Fruit fly (Drosophila melanogaster) whole organism, embryonic: Measurements from ENCODE around the gene CG4452.

ENCODE experiments used
- CG10267 ChIP-seq: fragments of 200-800 bp; sonication (Bioruptor generic); optimal IDR thresholded peaks from 2 replicates; lab custom pipeline; 2018; ENCODE audit warnings: missing biosample characterization, mild to moderate bottlenecking, missing genetic modification characterization, moderate library complexity
- CG10366 ChIP-seq: fragments of 200-800 bp; sonication (Bioruptor generic); IDR thresholded peaks from 2 replicates; pipeline ENCODE4 v1.3.6; 2022; ENCODE audit warnings: missing biosample characterization, missing genetic modification characterization
- CG12155 ChIP-seq: fragments of 200-800 bp; sonication (Bioruptor generic); optimal IDR thresholded peaks from 3 replicates; lab custom pipeline; 2016; ENCODE audit warnings: missing biosample characterization, missing genetic modification characterization
- CG15696 ChIP-seq: fragments of 200-800 bp; sonication (Bioruptor generic); optimal IDR thresholded peaks from 2 replicates; lab custom pipeline; 2019; ENCODE audit warnings: missing biosample characterization, mild to moderate bottlenecking, missing genetic modification characterization, moderate library complexity
- CG18599 ChIP-seq: fragments of 200-800 bp; sonication (Bioruptor generic); optimal IDR thresholded peaks from 3 replicates; lab custom pipeline; 2017; ENCODE audit warnings: missing biosample characterization, missing genetic modification characterization, mild to moderate bottlenecking, moderate library complexity, missing genetic modification reagents
- CG2120 ChIP-seq: fragments of 200-800 bp; sonication (Bioruptor generic); optimal IDR thresholded peaks from 3 replicates; lab custom pipeline; 2016; ENCODE audit warnings: missing biosample characterization, missing genetic modification characterization
- CG31388 ChIP-seq: fragments of 200-800 bp; sonication (Bioruptor generic); optimal IDR thresholded peaks from 2 replicates; lab custom pipeline; 2016; ENCODE audit warnings: missing biosample characterization, missing genetic modification characterization
- CG32532 ChIP-seq: fragments of 200-800 bp; sonication (Bioruptor generic); IDR thresholded peaks from 2 replicates; pipeline ENCODE4 v1.3.6; 2022; ENCODE audit warnings: missing biosample characterization, missing genetic modification characterization
- CG4328 ChIP-seq: fragments of 200-800 bp; sonication (Bioruptor generic); optimal IDR thresholded peaks from 3 replicates; lab custom pipeline; 2017; ENCODE audit warnings: missing biosample characterization, missing genetic modification reagents, missing genetic modification characterization
- CG4617 ChIP-seq: fragments of 200-800 bp; sonication (Bioruptor generic); optimal IDR thresholded peaks from 3 replicates; lab custom pipeline; 2016; ENCODE audit warnings: missing biosample characterization, missing genetic modification characterization, borderline replicate concordance
- CG7786 ChIP-seq: fragments of 200-800 bp; sonication (Bioruptor generic); optimal IDR thresholded peaks from 2 replicates; lab custom pipeline; 2016; ENCODE audit warnings: missing biosample characterization, missing genetic modification characterization
- CG7963 ChIP-seq: fragments of 200-800 bp; sonication (Bioruptor generic); IDR thresholded peaks from 3 replicates; pipeline ENCODE4 v1.3.6; 2022; ENCODE audit warnings: missing biosample characterization, missing genetic modification characterization; ENCODE audit not compliant: partially characterized antibody
- CG8388 ChIP-seq: fragments of 200-800 bp; sonication (Bioruptor generic); optimal IDR thresholded peaks from 2 replicates; lab custom pipeline; 2019; ENCODE audit warnings: missing biosample characterization, mild to moderate bottlenecking, missing genetic modification characterization, moderate library complexity
- CG8924 ChIP-seq: fragments of 200-800 bp; optimal IDR thresholded peaks from 3 replicates; lab custom pipeline; 2019; ENCODE audit warnings: missing biosample characterization, mild to moderate bottlenecking, missing genetic modification characterization, moderate library complexity
- CG9437 ChIP-seq: fragments of 200-800 bp; sonication (Bioruptor generic); optimal IDR thresholded peaks from 2 replicates; lab custom pipeline; 2018; ENCODE audit warnings: missing biosample characterization, mild to moderate bottlenecking, missing genetic modification characterization
- CG9727 ChIP-seq: fragments of 200-800 bp; sonication (Bioruptor generic); optimal IDR thresholded peaks from 3 replicates; lab custom pipeline; 2017; ENCODE audit warnings: missing biosample characterization, mild to moderate bottlenecking, missing genetic modification characterization
- D19B ChIP-seq: fragments of 200-800 bp; sonication (Bioruptor generic); optimal IDR thresholded peaks from 2 replicates; lab custom pipeline; 2017; ENCODE audit warnings: missing biosample characterization, mild to moderate bottlenecking, missing genetic modification characterization
- Deaf1 ChIP-seq: fragments of 200-800 bp; optimal IDR thresholded peaks from 3 replicates; lab custom pipeline; 2019; ENCODE audit warnings: missing biosample characterization, mild to moderate bottlenecking, missing genetic modification characterization, moderate library complexity
- Dek ChIP-seq: fragments of 200-800 bp; sonication (Bioruptor generic); optimal IDR thresholded peaks from 3 replicates; lab custom pipeline; 2019; ENCODE audit warnings: missing biosample characterization, mild to moderate bottlenecking, missing genetic modification characterization, moderate library complexity
- ERR ChIP-seq: fragments of 200-800 bp; sonication (Bioruptor generic); optimal IDR thresholded peaks from 2 replicates; lab custom pipeline; 2016; ENCODE audit warnings: missing biosample characterization, missing genetic modification characterization
- HmgD ChIP-seq: fragments of 200-800 bp; sonication (Bioruptor generic); optimal IDR thresholded peaks from 3 replicates; lab custom pipeline; 2016; ENCODE audit warnings: missing biosample characterization, missing genetic modification characterization
- Hsf ChIP-seq: fragments of 200-800 bp; sonication (Bioruptor generic); optimal IDR thresholded peaks from 3 replicates; lab custom pipeline; 2016; ENCODE audit warnings: missing biosample characterization, missing genetic modification characterization
- Jarid2 ChIP-seq: fragments of 200-800 bp; sonication (Bioruptor generic); optimal IDR thresholded peaks from 3 replicates; lab custom pipeline; 2017; ENCODE audit warnings: mild to moderate bottlenecking, missing biosample characterization, missing genetic modification reagents, missing genetic modification characterization
- Lim3 ChIP-seq: fragments of 200-800 bp; sonication (Bioruptor generic); IDR thresholded peaks from 2 replicates; pipeline ENCODE4 v1.3.6; 2022; ENCODE audit warnings: missing biosample characterization, missing genetic modification characterization
- Lpt ChIP-seq: fragments of >200 bp; optimal IDR thresholded peaks from 2 replicates; lab custom pipeline; 2018; ENCODE audit warnings: missing biosample characterization, missing genetic modification characterization
- MTF-1 ChIP-seq: fragments of 200-800 bp; sonication (Bioruptor generic); optimal IDR thresholded peaks from 2 replicates; lab custom pipeline; 2018; ENCODE audit warnings: missing biosample characterization, mild to moderate bottlenecking, missing genetic modification characterization, borderline replicate concordance
- Nf-YA ChIP-seq: fragments of 200-800 bp; sonication (Bioruptor generic); IDR thresholded peaks from 2 replicates; pipeline ENCODE4 v1.3.6; 2022; ENCODE audit warnings: missing biosample characterization, missing genetic modification characterization
- Oli ChIP-seq: fragments of 200-800 bp; sonication (Bioruptor generic); optimal IDR thresholded peaks from 2 replicates; lab custom pipeline; 2018; ENCODE audit warnings: missing biosample characterization, mild to moderate bottlenecking, missing genetic modification characterization, moderate library complexity
- Side ChIP-seq: fragments of 200-800 bp; sonication (Bioruptor generic); optimal IDR thresholded peaks from 2 replicates; lab custom pipeline; 2016; ENCODE audit warnings: missing biosample characterization, missing genetic modification characterization
- YL-1 ChIP-seq: fragments of 200-800 bp; sonication (Bioruptor generic); optimal IDR thresholded peaks from 3 replicates; lab custom pipeline; 2017; ENCODE audit warnings: missing biosample characterization, mild to moderate bottlenecking, missing genetic modification characterization
- al ChIP-seq: fragments of 200-800 bp; sonication (Bioruptor generic); IDR thresholded peaks from 2 replicates; pipeline ENCODE4 v1.3.6; 2022; ENCODE audit warnings: missing biosample characterization, missing genetic modification characterization
- ato ChIP-seq: fragments of 200-800 bp; sonication (Bioruptor generic); IDR thresholded peaks from 2 replicates; pipeline ENCODE4 v1.3.6; 2022; ENCODE audit warnings: missing biosample characterization, missing genetic modification characterization; ENCODE audit not compliant: partially characterized antibody
- bab2 ChIP-seq: fragments of 200-800 bp; sonication (Bioruptor generic); optimal IDR thresholded peaks from 2 replicates; lab custom pipeline; 2016; ENCODE audit warnings: missing biosample characterization, missing genetic modification characterization
- bsh ChIP-seq, 2 experiments: fragments of 200-800 bp; sonication (Bioruptor generic); optimal IDR thresholded peaks; 2 replicates each; lab custom pipeline; 2017 to 2018; ENCODE audit warnings: mild to moderate bottlenecking in 2 of 2, missing biosample characterization in 2 of 2, missing genetic modification characterization in 2 of 2, moderate library complexity in 1 of 2
- disco-r ChIP-seq: fragments of 200-800 bp; sonication (Bioruptor generic); optimal IDR thresholded peaks from 2 replicates; lab custom pipeline; 2016; ENCODE audit warnings: missing biosample characterization, missing genetic modification characterization
- dm ChIP-seq: fragments of 200-800 bp; sonication (Bioruptor generic); optimal IDR thresholded peaks from 3 replicates; lab custom pipeline; 2016; ENCODE audit warnings: missing biosample characterization, missing genetic modification characterization
- fru ChIP-seq: fragments of >200 bp; optimal IDR thresholded peaks from 2 replicates; lab custom pipeline; 2017
- hb ChIP-seq: fragments of 200-800 bp; sonication (Bioruptor generic); IDR thresholded peaks from 3 replicates; pipeline ENCODE4 v1.3.6; 2022; ENCODE audit warnings: missing biosample characterization, missing genetic modification characterization; ENCODE audit not compliant: partially characterized antibody
- jumu ChIP-seq: fragments of 200-800 bp; sonication (Bioruptor generic); optimal IDR thresholded peaks from 3 replicates; lab custom pipeline; 2016; ENCODE audit warnings: missing biosample characterization, missing genetic modification characterization
- lbe ChIP-seq: fragments of 200-800 bp; sonication (Bioruptor generic); optimal IDR thresholded peaks from 2 replicates; lab custom pipeline; 2016; ENCODE audit warnings: missing biosample characterization, mild to moderate bottlenecking, missing genetic modification characterization
- lilli ChIP-seq: fragments of 200-800 bp; sonication (Bioruptor generic); optimal IDR thresholded peaks from 3 replicates; lab custom pipeline; 2016; ENCODE audit warnings: missing biosample characterization, missing genetic modification characterization
- maf-S ChIP-seq: fragments of 200-800 bp; sonication (Bioruptor generic); optimal IDR thresholded peaks from 2 replicates; lab custom pipeline; 2016; ENCODE audit warnings: missing biosample characterization, missing genetic modification characterization
- mam ChIP-seq: fragments of 200-800 bp; sonication (Bioruptor generic); optimal IDR thresholded peaks from 3 replicates; lab custom pipeline; 2016; ENCODE audit warnings: missing biosample characterization, missing genetic modification characterization
- org-1 ChIP-seq: fragments of 200-800 bp; sonication (Bioruptor generic); optimal IDR thresholded peaks from 2 replicates; lab custom pipeline; 2017; ENCODE audit warnings: missing biosample characterization, missing genetic modification characterization
- pzg ChIP-seq: fragments of 200-800 bp; sonication (Bioruptor generic); optimal IDR thresholded peaks from 3 replicates; lab custom pipeline; 2018; ENCODE audit warnings: missing biosample characterization, mild to moderate bottlenecking, missing genetic modification characterization, moderate library complexity
- sd ChIP-seq: fragments of 200-800 bp; sonication (Bioruptor generic); optimal IDR thresholded peaks from 3 replicates; lab custom pipeline; 2018; ENCODE audit warnings: missing biosample characterization, mild to moderate bottlenecking, missing genetic modification characterization, moderate library complexity
- sens-2 ChIP-seq: fragments of 200-800 bp; sonication (Bioruptor generic); IDR thresholded peaks from 2 replicates; pipeline ENCODE4 v1.3.6; 2022; ENCODE audit warnings: missing biosample characterization, missing genetic modification characterization
- sim ChIP-seq: fragments of 200-800 bp; sonication (Bioruptor generic); IDR thresholded peaks from 2 replicates; pipeline ENCODE4 v1.3.6; 2022; ENCODE audit warnings: missing biosample characterization, missing genetic modification characterization
- slbo ChIP-seq: fragments of 200-800 bp; sonication (Bioruptor generic); IDR thresholded peaks from 2 replicates; pipeline ENCODE4 v1.3.6; 2022; ENCODE audit warnings: missing biosample characterization, missing genetic modification characterization
- toy ChIP-seq: fragments of 200-800 bp; sonication (Bioruptor generic); IDR thresholded peaks from 2 replicates; pipeline ENCODE4 v1.3.6; 2022; ENCODE audit warnings: missing biosample characterization, missing genetic modification characterization

Gene CG4452

DNA sequence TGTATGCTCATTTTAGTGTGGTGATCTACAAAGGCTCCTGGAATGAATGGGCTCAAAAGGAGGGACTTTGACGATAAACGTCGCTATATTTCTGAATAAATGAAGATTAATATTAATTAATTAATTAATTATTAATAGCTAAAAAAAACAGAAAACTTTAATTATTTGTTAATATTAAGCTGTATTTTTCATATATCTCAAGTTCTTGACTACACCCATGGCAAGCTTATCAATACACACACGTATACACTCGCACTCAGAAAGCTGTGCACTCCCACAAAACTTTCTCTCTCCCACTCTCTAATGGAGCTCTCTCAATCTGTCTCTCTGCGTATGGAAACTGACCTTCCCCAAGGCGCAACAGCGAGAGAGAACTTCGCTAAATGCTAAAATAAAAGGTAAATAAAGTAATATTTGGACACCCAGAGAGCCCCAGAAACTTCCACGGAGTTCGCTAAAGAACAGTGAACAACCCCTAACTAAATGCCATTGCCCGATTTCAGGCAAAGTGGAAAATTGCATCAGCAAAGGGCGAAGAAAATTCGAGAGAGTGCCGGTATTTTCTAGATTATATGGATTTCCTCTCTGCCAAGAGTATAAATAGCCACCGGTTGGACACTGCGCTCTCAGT is 6.3 kb downstream of the CG4452 start (continued):
- TF ChIP-seq HmgD (GFP tag; lab: Kevin White, UChicago) (no peak), Deaf1 (tag; lab: Kevin White, UChicago) (no peak), fru (lab: Kevin White, UChicago) (no peak), Nf-YA (GFP tag; lab: Robert Waterston, UW) (peak; percentile 28; the same call in 1 of the 2 replicates), CG12155 (GFP tag; lab: Kevin White, UChicago) (peak; percentile 49), al (GFP tag; lab: Robert Waterston, UW) (no peak), ERR (no peak), CG31388 (GFP tag; lab: Kevin White, UChicago) (no peak), D19B (peak; percentile 29), hb (GFP tag; lab: Robert Waterston, UW) (no peak), CG18599 (GFP tag; lab: Kevin White, UChicago) (peak; percentile 86), CG4617 (GFP tag; lab: Kevin White, UChicago) (no peak), bsh (GFP tag; optimal IDR thresholded peaks at IDR 0.05; lab: Kevin White, UChicago) (peak; percentile 39 to 81), Hsf (GFP tag; lab: Kevin White, UChicago) (peak; percentile 48), CG8924 (tag; lab: Kevin White, UChicago) (peak; percentile 11), Dek (tag; lab: Kevin White, UChicago) (peak; percentile 23), bab2 (GFP tag; lab: Kevin White, UChicago) (peak; percentile 17), Lim3 (GFP tag; lab: Robert Waterston, UW) (no peak), lilli (GFP tag; lab: Kevin White, UChicago) (peak; percentile 26), mam (GFP tag; lab: Kevin White, UChicago) (no peak), CG32532 (peak; percentile 84), slbo (GFP tag; lab: Robert Waterston, UW) (peak; percentile 69), MTF-1 (GFP tag; lab: Kevin White, UChicago) (peak; percentile 49), CG9727 (GFP tag; lab: Kevin White, UChicago) (peak; percentile 66), disco-r (GFP tag; lab: Kevin White, UChicago) (no peak), Oli (tag; lab: Kevin White, UChicago) (peak; percentile 72), sim (GFP tag; lab: Robert Waterston, UW) (peak; percentile 30; the same call in 1 of the 2 replicates), org-1 (GFP tag; lab: Kevin White, UChicago) (peak; percentile 55), CG7963 (GFP tag; lab: Robert Waterston, UW) (no peak), YL-1 (no peak), jumu (GFP tag; lab: Kevin White, UChicago) (no peak), CG10267 (tag; lab: Kevin White, UChicago) (peak; percentile 61), CG9437 (peak; percentile 22), lbe (GFP tag; lab: Kevin White, UChicago) (peak; percentile 74), dm (no peak), pzg (no peak), Side (GFP tag; lab: Kevin White, UChicago) (no peak), maf-S (no peak), CG10366 (GFP tag; lab: Robert Waterston, UW) (peak; percentile 49), sens-2 (GFP tag; lab: Robert Waterston, UW) (peak; percentile 73), sd (peak; percentile 66), CG4328 (GFP tag; lab: Kevin White, UChicago) (peak; percentile 61), Lpt (GFP tag; lab: Kevin White, UChicago) (no peak), toy (GFP tag; lab: Robert Waterston, UW) (0 out of 2 replicates have a peak, but pooled peaks have one; percentile 29), CG2120 (peak; percentile 71), CG8388 (GFP tag; lab: Kevin White, UChicago) (peak; percentile 67), CG7786 (no peak), Jarid2 (GFP tag; lab: Kevin White, UChicago) (peak; percentile 9), CG15696 (no peak), ato (GFP tag; lab: Robert Waterston, UW) (no peak)
